Fruit fly (Drosophila melanogaster): ENCODE measurements around the gene SP555.

dm6 chr2L:5020479-5020878 is 17.0 kb upstream of the SP555 start:
- TF ChIP-seq Pif1B (GFP tag; optimal IDR thresholded peaks at IDR 0.05): no peak
- TF ChIP-seq Ets98B (GFP tag; IDR thresholded peaks at IDR 0.05): no peak
- TF ChIP-seq EcR (GFP tag; optimal IDR thresholded peaks at IDR 0.05): peak; percentile 20
- no peak for TF ChIP-seq CG14655 (GFP tag; optimal IDR thresholded peaks at IDR 0.05)
- TF ChIP-seq CG10348 (GFP tag; IDR thresholded peaks at IDR 0.05): no peak
- TF ChIP-seq rn (GFP tag; IDR thresholded peaks at IDR 0.05): no peak
- no peak for TF ChIP-seq gl (tag; optimal IDR thresholded peaks at IDR 0.05)
- no peak for TF ChIP-seq CG8159 (tag; optimal IDR thresholded peaks at IDR 0.05)
- TF ChIP-seq D1 (tag; optimal IDR thresholded peaks at IDR 0.05): no peak
- no peak for TF ChIP-seq fd96Ca (GFP tag; IDR thresholded peaks at IDR 0.05)
- no peak for TF ChIP-seq Pif1A (GFP tag; optimal IDR thresholded peaks at IDR 0.05)
- no peak for TF ChIP-seq CG8301 (tag; optimal IDR thresholded peaks at IDR 0.05)
